Worm (Caenorhabditis elegans) whole organism, midembryonic: ENCODE measurements around the gene F44D12.10.

Source experiments
- flt-1 ChIP-seq: fragments of 200-800 bp; sonication (Bioruptor generic); IDR thresholded peaks from 2 replicates; pipeline ENCODE4 v1.3.6; 2022; ENCODE audit warnings: missing genetic modification characterization, missing compliant biosample characterization
- klf-2 ChIP-seq: fragments of 200-800 bp; sonication (Bioruptor generic); conservative IDR thresholded peaks from 2 replicates; pipeline ENCODE4 v1.3.6; 2022; ENCODE audit warnings: missing genetic modification reagents, missing genetic modification characterization, missing compliant biosample characterization
- ref-1 ChIP-seq: fragments of 200-800 bp; sonication (Bioruptor generic); conservative IDR thresholded peaks from 2 replicates; pipeline ENCODE4 v1.3.6; 2022; ENCODE audit warnings: missing genetic modification reagents, missing genetic modification characterization, missing compliant biosample characterization
- ztf-23 ChIP-seq: fragments of 200-800 bp; sonication (Bioruptor generic); IDR thresholded peaks from 2 replicates; pipeline ENCODE4 v1.3.6; 2022; ENCODE audit warnings: missing genetic modification reagents, missing genetic modification characterization, missing compliant biosample characterization
- ztf-29 ChIP-seq: fragments of 200-800 bp; sonication (Bioruptor generic); IDR thresholded peaks from 2 replicates; pipeline ENCODE4 v1.3.6; 2022; ENCODE audit warnings: missing genetic modification reagents, missing genetic modification characterization, missing compliant biosample characterization

DNA sequence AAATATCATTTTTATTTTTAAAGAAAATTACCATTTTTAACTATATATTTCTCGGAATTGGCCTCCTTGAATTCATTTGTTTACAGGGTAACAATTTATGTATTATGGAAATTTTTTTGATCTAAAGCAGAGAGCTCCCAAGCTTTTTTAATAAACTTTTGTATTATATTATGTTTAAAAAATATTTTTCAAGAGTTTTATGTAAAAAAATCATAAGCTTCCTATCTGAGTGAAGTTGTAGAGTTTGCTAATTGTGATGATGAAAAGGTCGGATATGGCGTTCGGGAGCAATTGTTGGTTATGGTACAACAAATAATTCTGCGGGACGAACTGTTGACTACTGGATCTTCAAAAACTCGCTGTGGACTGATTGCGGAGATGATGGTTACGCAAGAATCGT, 15.6 kb downstream of the F44D12.10 start, which contains the start of gene F44D12.19:
- no peak for TF ChIP-seq klf-2 (GFP tag; lab: Robert Waterston, UW)
- no peak for TF ChIP-seq ztf-29 (GFP tag; lab: Robert Waterston, UW)
- TF ChIP-seq flt-1 (GFP tag; lab: Robert Waterston, UW): no peak
- no peak for TF ChIP-seq ztf-23 (GFP tag; lab: Robert Waterston, UW)
- no peak for TF ChIP-seq ref-1 (GFP tag; lab: Robert Waterston, UW)
